Fruit fly (Drosophila melanogaster) whole organism, embryonic: ENCODE results near the gene RabX5.

Experiments
- CG10209 ChIP-seq: fragments of 200-800 bp; sonication (Bioruptor generic); optimal IDR thresholded peaks from 3 replicates; lab custom pipeline; 2017; ENCODE audit warnings: missing biosample characterization, mild to moderate bottlenecking, missing genetic modification characterization, missing genetic modification reagents
- CG1024 ChIP-seq: fragments of 200-800 bp; sonication (Bioruptor generic); IDR thresholded peaks from 2 replicates; pipeline ENCODE4 v1.3.6; 2022; ENCODE audit warnings: missing biosample characterization, missing genetic modification characterization
- CG10274 ChIP-seq: fragments of 200-800 bp; sonication (Bioruptor generic); optimal IDR thresholded peaks from 3 replicates; lab custom pipeline; 2017; ENCODE audit warnings: missing biosample characterization, mild to moderate bottlenecking, missing genetic modification characterization
- CG12769 ChIP-seq: fragments of 200-800 bp; sonication (Bioruptor generic); optimal IDR thresholded peaks from 2 replicates; lab custom pipeline; 2019; ENCODE audit warnings: missing biosample characterization, mild to moderate bottlenecking, missing genetic modification characterization, moderate library complexity
- CG13287 ChIP-seq: fragments of 200-800 bp; sonication (Bioruptor generic); IDR thresholded peaks from 2 replicates; pipeline ENCODE4 v1.3.6; 2022; ENCODE audit warnings: missing biosample characterization, missing genetic modification characterization; ENCODE audit not compliant: partially characterized antibody
- CG15514 ChIP-seq: fragments of 200-800 bp; sonication (Bioruptor generic); optimal IDR thresholded peaks from 3 replicates; lab custom pipeline; 2017; ENCODE audit warnings: missing biosample characterization, missing genetic modification characterization, mild to moderate bottlenecking, moderate library complexity, missing genetic modification reagents
- CG17385 ChIP-seq: fragments of 200-800 bp; sonication (Bioruptor generic); optimal IDR thresholded peaks from 3 replicates; lab custom pipeline; 2018; ENCODE audit warnings: missing biosample characterization, mild to moderate bottlenecking, missing genetic modification characterization
- CG31365 ChIP-seq: fragments of 200-800 bp; sonication (Bioruptor generic); optimal IDR thresholded peaks from 2 replicates; lab custom pipeline; 2018; ENCODE audit warnings: missing biosample characterization, mild to moderate bottlenecking, missing genetic modification characterization
- CG3163 ChIP-seq: fragments of 200-800 bp; sonication (Bioruptor generic); optimal IDR thresholded peaks from 3 replicates; lab custom pipeline; 2016; ENCODE audit warnings: missing biosample characterization, missing genetic modification characterization
- CG34224 ChIP-seq: fragments of 200-800 bp; sonication (Bioruptor generic); IDR thresholded peaks from 3 replicates; pipeline ENCODE4 v1.3.6; 2022; ENCODE audit warnings: missing biosample characterization, missing genetic modification characterization; ENCODE audit not compliant: partially characterized antibody
- CG34422 ChIP-seq: fragments of 200-800 bp; sonication (Bioruptor generic); IDR thresholded peaks from 3 replicates; pipeline ENCODE4 v1.3.6; 2022; ENCODE audit warnings: missing biosample characterization, missing genetic modification characterization
- CG4282 ChIP-seq: fragments of 200-800 bp; sonication (Bioruptor generic); optimal IDR thresholded peaks from 2 replicates; lab custom pipeline; 2016; ENCODE audit warnings: missing biosample characterization, missing genetic modification characterization
- CG4404 ChIP-seq: fragments of 200-800 bp; sonication (Bioruptor generic); IDR thresholded peaks from 2 replicates; pipeline ENCODE4 v1.3.6; 2022; ENCODE audit warnings: missing biosample characterization, missing genetic modification characterization
- CG6254 ChIP-seq: fragments of 200-800 bp; sonication (Bioruptor generic); optimal IDR thresholded peaks from 3 replicates; lab custom pipeline; 2017; ENCODE audit warnings: mild to moderate bottlenecking, missing biosample characterization, missing genetic modification reagents, missing genetic modification characterization
- CG6654 ChIP-seq: fragments of 200-800 bp; sonication (Bioruptor generic); optimal IDR thresholded peaks from 2 replicates; lab custom pipeline; 2017; ENCODE audit warnings: missing biosample characterization, mild to moderate bottlenecking, missing genetic modification characterization
- CG6854 ChIP-seq: fragments of 200-800 bp; sonication (Bioruptor generic); optimal IDR thresholded peaks from 3 replicates; lab custom pipeline; 2017; ENCODE audit warnings: missing biosample characterization, mild to moderate bottlenecking, missing genetic modification characterization
- CG8388 ChIP-seq: fragments of 200-800 bp; sonication (Bioruptor generic); optimal IDR thresholded peaks from 2 replicates; lab custom pipeline; 2019; ENCODE audit warnings: missing biosample characterization, mild to moderate bottlenecking, missing genetic modification characterization, moderate library complexity
- CG9727 ChIP-seq: fragments of 200-800 bp; sonication (Bioruptor generic); optimal IDR thresholded peaks from 3 replicates; lab custom pipeline; 2017; ENCODE audit warnings: missing biosample characterization, mild to moderate bottlenecking, missing genetic modification characterization
- CG9932 ChIP-seq: fragments of 200-800 bp; sonication (Bioruptor generic); IDR thresholded peaks from 2 replicates; pipeline ENCODE4 v1.3.6; 2022; ENCODE audit warnings: missing biosample characterization, missing genetic modification characterization
- CrebB ChIP-seq: fragments of 200-800 bp; sonication (Bioruptor generic); optimal IDR thresholded peaks from 3 replicates; lab custom pipeline; 2018; ENCODE audit warnings: missing biosample characterization, mild to moderate bottlenecking, missing genetic modification characterization
- Dfd ChIP-seq, 2 experiments: fragments of >200 bp; optimal IDR thresholded peaks; 2 replicates each; lab custom pipeline; 2017; ENCODE audit warnings: missing biosample characterization in 2 of 2, missing genetic modification characterization in 2 of 2
- E2f1 ChIP-seq: fragments of 200-800 bp; sonication (Bioruptor generic); IDR thresholded peaks from 2 replicates; pipeline ENCODE4 v1.3.6; 2022; ENCODE audit warnings: missing biosample characterization, missing genetic modification characterization
- ERR ChIP-seq: fragments of 200-800 bp; sonication (Bioruptor generic); optimal IDR thresholded peaks from 2 replicates; lab custom pipeline; 2016; ENCODE audit warnings: missing biosample characterization, missing genetic modification characterization
- Ets65A ChIP-seq: fragments of 200-800 bp; sonication (Bioruptor generic); peaks from one replicate; lab custom pipeline; 2016; ENCODE audit warnings: missing biosample characterization, missing genetic modification characterization
- Gug ChIP-seq: fragments of 200-800 bp; sonication (Bioruptor generic); IDR thresholded peaks from 4 replicates; pipeline ENCODE4 v1.3.6; 2022; ENCODE audit warnings: missing biosample characterization, missing genetic modification characterization
- HmgZ ChIP-seq: fragments of 200-800 bp; sonication (Bioruptor generic); optimal IDR thresholded peaks from 2 replicates; lab custom pipeline; 2018; ENCODE audit warnings: missing biosample characterization, mild to moderate bottlenecking, missing genetic modification characterization
- Max ChIP-seq: fragments of 200-800 bp; sonication (Bioruptor generic); optimal IDR thresholded peaks from 2 replicates; lab custom pipeline; 2016; ENCODE audit warnings: missing biosample characterization, mild to moderate bottlenecking, missing genetic modification characterization
- Med ChIP-seq: fragments of 200-800 bp; sonication (Bioruptor generic); peaks from one replicate; lab custom pipeline; 2016; ENCODE audit warnings: missing biosample characterization, missing genetic modification characterization, mild to moderate bottlenecking, inconsistent platforms, moderate library complexity
- Nf-YB ChIP-seq: fragments of 200-800 bp; sonication (Bioruptor generic); optimal IDR thresholded peaks from 3 replicates; lab custom pipeline; 2019; ENCODE audit warnings: missing biosample characterization, mild to moderate bottlenecking, missing genetic modification characterization, moderate library complexity
- Optix ChIP-seq: fragments of 200-800 bp; sonication (Bioruptor generic); IDR thresholded peaks from 3 replicates; pipeline ENCODE4 v1.3.6; 2022; ENCODE audit warnings: missing biosample characterization, missing genetic modification characterization
- PHDP ChIP-seq: fragments of 200-800 bp; sonication (Bioruptor generic); optimal IDR thresholded peaks from 3 replicates; lab custom pipeline; 2018; ENCODE audit warnings: missing biosample characterization, mild to moderate bottlenecking, missing genetic modification characterization, moderate library complexity
- Rx ChIP-seq: fragments of 200-800 bp; sonication (Bioruptor generic); IDR thresholded peaks from 2 replicates; pipeline ENCODE4 v1.3.6; 2022; ENCODE audit warnings: missing biosample characterization, missing genetic modification characterization
- TFAM ChIP-seq: fragments of 200-800 bp; sonication (Bioruptor generic); optimal IDR thresholded peaks from 2 replicates; lab custom pipeline; 2017; ENCODE audit warnings: missing biosample characterization, missing genetic modification characterization, inconsistent platforms
- chm ChIP-seq: fragments of 200-800 bp; sonication (Bioruptor generic); IDR thresholded peaks from 2 replicates; pipeline ENCODE4 v1.3.6; 2022; ENCODE audit warnings: missing biosample characterization, missing genetic modification characterization
- crc ChIP-seq: fragments of 200-800 bp; sonication (Bioruptor generic); optimal IDR thresholded peaks from 2 replicates; lab custom pipeline; 2016; ENCODE audit warnings: missing biosample characterization, missing genetic modification characterization
- danr ChIP-seq: fragments of 200-800 bp; sonication (Bioruptor generic); IDR thresholded peaks from 2 replicates; pipeline ENCODE4 v1.3.6; 2022; ENCODE audit warnings: missing biosample characterization, missing genetic modification characterization
- dmrt99B ChIP-seq: fragments of 200-800 bp; sonication (Bioruptor generic); optimal IDR thresholded peaks from 2 replicates; lab custom pipeline; 2018; ENCODE audit warnings: missing biosample characterization, mild to moderate bottlenecking, missing genetic modification characterization, moderate library complexity
- dpn ChIP-seq, 2 experiments: fragments of 200-800 bp; sonication (Bioruptor generic); optimal IDR thresholded peaks; 3 replicates each; lab custom pipeline; 2016; ENCODE audit warnings: missing biosample characterization in 2 of 2, missing genetic modification characterization in 2 of 2
- esg ChIP-seq: fragments of 200-800 bp; sonication (Bioruptor generic); conservative IDR thresholded peaks from 2 replicates; pipeline ENCODE4 v1.3.6; 2022; ENCODE audit warnings: missing biosample characterization, missing genetic modification characterization
- inv ChIP-seq: fragments of 200-800 bp; sonication (Bioruptor generic); IDR thresholded peaks from 2 replicates; pipeline ENCODE4 v1.3.6; 2022; ENCODE audit warnings: missing biosample characterization, missing genetic modification characterization; ENCODE audit not compliant: partially characterized antibody
- lmd ChIP-seq: fragments of 200-800 bp; sonication (Bioruptor generic); IDR thresholded peaks from 2 replicates; pipeline ENCODE4 v1.3.6; 2022; ENCODE audit warnings: missing biosample characterization, missing genetic modification characterization
- p53 ChIP-seq: fragments of 200-800 bp; sonication (Bioruptor generic); optimal IDR thresholded peaks from 2 replicates; lab custom pipeline; 2016; ENCODE audit warnings: missing biosample characterization, missing genetic modification characterization
- sc ChIP-seq, 3 experiments: fragments of >200 bp in 2 of 3; fragments of 200-800 bp in 1 of 3; sonication (Bioruptor generic) in 1 of 3; optimal IDR thresholded peaks; 2 replicates in 2 of 3; 3 replicates in 1 of 3; lab custom pipeline; 2017; ENCODE audit warnings: mild to moderate bottlenecking in 1 of 3, missing biosample characterization in 1 of 3, missing genetic modification characterization in 1 of 3, missing genetic modification reagents in 1 of 3
- schlank ChIP-seq: fragments of 200-800 bp; sonication (Bioruptor generic); optimal IDR thresholded peaks from 2 replicates; lab custom pipeline; 2018; ENCODE audit warnings: missing biosample characterization, mild to moderate bottlenecking, missing genetic modification characterization
- slp2 ChIP-seq: fragments of 200-800 bp; sonication (Bioruptor generic); optimal IDR thresholded peaks from 2 replicates; lab custom pipeline; 2016; ENCODE audit warnings: missing biosample characterization, missing genetic modification characterization
- tgo ChIP-seq: fragments of 200-800 bp; sonication (Bioruptor generic); IDR thresholded peaks from 3 replicates; pipeline ENCODE4 v1.3.6; 2022; ENCODE audit warnings: missing biosample characterization, missing genetic modification characterization
- zen2 ChIP-seq: fragments of 200-800 bp; sonication (Bioruptor generic); IDR thresholded peaks from 3 replicates; pipeline ENCODE4 v1.3.6; 2022; ENCODE audit warnings: missing biosample characterization, missing genetic modification characterization; ENCODE audit not compliant: partially characterized antibody

RabX5 gene

dm6 chr3L:1668504-1668903, 1.4 kb downstream of the RabX5 start, which contains the start of gene RpL23A (continued):
- TF ChIP-seq TFAM (GFP tag; lab: Kevin White, UChicago), result peak; percentile 83
- TF ChIP-seq inv (GFP tag; lab: Robert Waterston, UW), result peak; percentile 23; the same call in 1 of the 2 replicates
- TF ChIP-seq CG8388, result peak; percentile 82
- TF ChIP-seq Nf-YB (GFP tag; lab: Kevin White, UChicago), result peak; percentile 79
- TF ChIP-seq CG1024 (GFP tag; lab: Robert Waterston, UW), result peak; percentile 87
- TF ChIP-seq CG9932 (GFP tag; lab: Robert Waterston, UW), result peak; percentile 96
- TF ChIP-seq CG6254, result peak; percentile 83
- peak; percentile 95 for TF ChIP-seq CG4282 (GFP tag; lab: Kevin White, UChicago)
- TF ChIP-seq Optix (GFP tag; lab: Robert Waterston, UW), result peak; percentile 91
- peak; percentile 93 for TF ChIP-seq CG34422 (GFP tag; lab: Robert Waterston, UW)
- TF ChIP-seq CG6654, result peak; percentile 83
- no peak for TF ChIP-seq zen2 (GFP tag; lab: Robert Waterston, UW)
- TF ChIP-seq Max (GFP tag; lab: Kevin White, UChicago), result peak; percentile 95
- TF ChIP-seq tgo, result peak; percentile 90
- peak; percentile 80 for TF ChIP-seq dmrt99B (tag; lab: Kevin White, UChicago)
- TF ChIP-seq CG4404, result peak; percentile 83
- TF ChIP-seq danr (GFP tag; lab: Robert Waterston, UW), result peak; percentile 68
- TF ChIP-seq schlank (tag; lab: Kevin White, UChicago), result peak; percentile 95
- no peak for TF ChIP-seq sc (optimal IDR thresholded peaks at IDR 0.05; lab: Kevin White, UChicago)
- TF ChIP-seq sc (GFP tag; optimal IDR thresholded peaks at IDR 0.05; lab: Kevin White, UChicago), result peak; percentile 87
- peak; percentile 65 for TF ChIP-seq CG13287 (GFP tag; lab: Robert Waterston, UW)
- TF ChIP-seq Dfd (GFP tag; optimal IDR thresholded peaks at IDR 0.05; lab: Kevin White, UChicago), result no peak
- peak; percentile 95 for TF ChIP-seq ERR
- peak; percentile 95 for TF ChIP-seq slp2 (GFP tag; lab: Kevin White, UChicago)
- TF ChIP-seq CG6854 (GFP tag; lab: Kevin White, UChicago), result peak; percentile 85
- peak; percentile 93 for TF ChIP-seq CrebB (tag; lab: Kevin White, UChicago)
- TF ChIP-seq CG12769, result peak; percentile 96
- peak; percentile 89 for TF ChIP-seq Gug (GFP tag; lab: Robert Waterston, UW)
- no peak for TF ChIP-seq CG34224 (GFP tag; lab: Robert Waterston, UW)
- TF ChIP-seq E2f1 (GFP tag; lab: Robert Waterston, UW), result peak; percentile 89
- peak; percentile 90 for TF ChIP-seq CG3163
- TF ChIP-seq CG10209 (GFP tag; lab: Kevin White, UChicago), result peak; percentile 97
- TF ChIP-seq, all 482 proteins: peak for 444

- TF ChIP-seq CG9727 (GFP tag; lab: Kevin White, UChicago) (no peak), HmgZ (tag; lab: Kevin White, UChicago) (no peak), CG31365 (tag; lab: Kevin White, UChicago) (no peak), PHDP (tag; lab: Kevin White, UChicago) (no peak), CG15514 (GFP tag; lab: Kevin White, UChicago) (no peak), p53 (GFP tag; lab: Kevin White, UChicago) (no peak), danr (GFP tag; lab: Robert Waterston, UW) (no peak), CG17385 (no peak), Rx (GFP tag; lab: Robert Waterston, UW) (no peak), CG10274 (no peak), Ets65A (GFP tag; lab: Kevin White, UChicago) (peak; percentile 46), lmd (GFP tag; lab: Robert Waterston, UW) (no peak), crc (GFP tag; lab: Kevin White, UChicago) (no peak), dpn (GFP tag; optimal IDR thresholded peaks at IDR 0.05; lab: Kevin White, UChicago) (no peak), chm (GFP tag; lab: Robert Waterston, UW) (no peak), Med (GFP tag; lab: Kevin White, UChicago) (peak; percentile 43), esg (GFP tag; lab: Robert Waterston, UW) (no peak)
These were observed 2.5 kb downstream of the RabX5 start for dm6 chr3L:1667423-1667822.
